Worm (Caenorhabditis elegans): ENCODE results near the gene slc-17.5.

ce11 chrV:8302522-8302921 is 17.8 kb upstream of the slc-17.5 start, which contains the start of gene sel-9:
- TF ChIP-seq dmd-4 (tag; optimal IDR thresholded peaks at IDR 0.05; ENCODE audit: borderline replicate concordance): no peak
- TF ChIP-seq hlh-15 (tag; optimal IDR thresholded peaks at IDR 0.05): no peak
- TF ChIP-seq pqm-1 (tag; optimal IDR thresholded peaks at IDR 0.05): no peak
- TF ChIP-seq dve-1 (tag; optimal IDR thresholded peaks at IDR 0.05): no peak
- TF ChIP-seq C08G9.2 (tag; optimal IDR thresholded peaks at IDR 0.05): no peak
- no peak for TF ChIP-seq T23F11.4 (GFP tag; optimal IDR thresholded peaks at IDR 0.05)
- no peak for TF ChIP-seq sdc-2 (tag; optimal IDR thresholded peaks at IDR 0.05)
- no peak for TF ChIP-seq hlh-6 (tag; optimal IDR thresholded peaks at IDR 0.05)
- TF ChIP-seq K02D7.2 (tag; optimal IDR thresholded peaks at IDR 0.05): no peak
- no peak for TF ChIP-seq unc-55 (GFP tag; optimal IDR thresholded peaks at IDR 0.05)
- no peak for TF ChIP-seq ets-4 (tag; optimal IDR thresholded peaks at IDR 0.05)
- TF ChIP-seq pat-9 (tag; optimal IDR thresholded peaks at IDR 0.05): no peak
